Fruit fly (Drosophila melanogaster) whole organism, embryonic: ENCODE measurements around the gene Mrtf.

Experiments
- Adf1 ChIP-seq: fragments of 200-800 bp; sonication (Bioruptor generic); IDR thresholded peaks from 2 replicates; pipeline ENCODE4 v1.3.6; 2022; ENCODE audit warnings: missing biosample characterization, missing genetic modification characterization
- Bdp1 ChIP-seq: fragments of 200-800 bp; sonication (Bioruptor generic); optimal IDR thresholded peaks from 3 replicates; lab custom pipeline; 2016; ENCODE audit warnings: missing biosample characterization, missing genetic modification characterization
- CG10274 ChIP-seq: fragments of 200-800 bp; sonication (Bioruptor generic); optimal IDR thresholded peaks from 3 replicates; lab custom pipeline; 2017; ENCODE audit warnings: missing biosample characterization, mild to moderate bottlenecking, missing genetic modification characterization
- CG10543 ChIP-seq: fragments of 200-800 bp; sonication (Bioruptor generic); optimal IDR thresholded peaks from 3 replicates; lab custom pipeline; 2017; ENCODE audit warnings: missing biosample characterization, mild to moderate bottlenecking, missing genetic modification characterization, moderate library complexity
- CG10565 ChIP-seq: fragments of 200-800 bp; sonication (Bioruptor generic); optimal IDR thresholded peaks from 3 replicates; lab custom pipeline; 2016; ENCODE audit warnings: missing biosample characterization, mild to moderate bottlenecking, missing genetic modification characterization
- CG10654 ChIP-seq: fragments of 200-800 bp; sonication (Bioruptor generic); optimal IDR thresholded peaks from 2 replicates; lab custom pipeline; 2016; ENCODE audit warnings: missing biosample characterization, missing genetic modification characterization
- CG11695 ChIP-seq: fragments of 200-800 bp; sonication (Bioruptor generic); IDR thresholded peaks from 3 replicates; pipeline ENCODE4 v1.3.6; 2022; ENCODE audit warnings: missing biosample characterization, missing genetic modification characterization
- CG12236 ChIP-seq: fragments of 200-800 bp; sonication (Bioruptor generic); optimal IDR thresholded peaks from 2 replicates; lab custom pipeline; 2016; ENCODE audit warnings: missing biosample characterization, missing genetic modification characterization
- CG14860 ChIP-seq: fragments of 200-800 bp; sonication (Bioruptor generic); IDR thresholded peaks from 3 replicates; pipeline ENCODE4 v1.3.6; 2022; ENCODE audit warnings: missing biosample characterization, missing genetic modification characterization; ENCODE audit not compliant: partially characterized antibody
- CG15696 ChIP-seq: fragments of 200-800 bp; sonication (Bioruptor generic); optimal IDR thresholded peaks from 2 replicates; lab custom pipeline; 2019; ENCODE audit warnings: missing biosample characterization, mild to moderate bottlenecking, missing genetic modification characterization, moderate library complexity
- CG16863 ChIP-seq: fragments of 200-800 bp; sonication (Bioruptor generic); optimal IDR thresholded peaks from 3 replicates; lab custom pipeline; 2016; ENCODE audit warnings: missing biosample characterization, missing genetic modification characterization
- CG18262 ChIP-seq: fragments of 200-800 bp; optimal IDR thresholded peaks from 3 replicates; lab custom pipeline; 2019; ENCODE audit warnings: missing biosample characterization, mild to moderate bottlenecking, missing genetic modification characterization, moderate library complexity
- CG18764 ChIP-seq: fragments of 200-800 bp; sonication (Bioruptor generic); optimal IDR thresholded peaks from 3 replicates; lab custom pipeline; 2016; ENCODE audit warnings: missing biosample characterization, missing genetic modification characterization
- CG30403 ChIP-seq: fragments of 200-800 bp; sonication (Bioruptor generic); optimal IDR thresholded peaks from 3 replicates; lab custom pipeline; 2016; ENCODE audit warnings: missing biosample characterization, missing genetic modification characterization
- CG34422 ChIP-seq: fragments of 200-800 bp; sonication (Bioruptor generic); IDR thresholded peaks from 3 replicates; pipeline ENCODE4 v1.3.6; 2022; ENCODE audit warnings: missing biosample characterization, missing genetic modification characterization
- CG4360 ChIP-seq: fragments of 200-800 bp; sonication (Bioruptor generic); IDR thresholded peaks from 2 replicates; pipeline ENCODE4 v1.3.6; 2022; ENCODE audit warnings: missing biosample characterization, missing genetic modification characterization
- CG5953 ChIP-seq: fragments of 200-800 bp; sonication (Bioruptor generic); IDR thresholded peaks from 2 replicates; pipeline ENCODE4 v1.3.6; 2022; ENCODE audit warnings: missing biosample characterization, missing genetic modification characterization
- CG6175 ChIP-seq: fragments of 200-800 bp; sonication (Bioruptor generic); IDR thresholded peaks from 3 replicates; pipeline ENCODE4 v1.3.6; 2022; ENCODE audit warnings: missing biosample characterization, missing genetic modification characterization
- CG6654 ChIP-seq: fragments of 200-800 bp; sonication (Bioruptor generic); optimal IDR thresholded peaks from 2 replicates; lab custom pipeline; 2017; ENCODE audit warnings: missing biosample characterization, mild to moderate bottlenecking, missing genetic modification characterization
- CG6854 ChIP-seq: fragments of 200-800 bp; sonication (Bioruptor generic); optimal IDR thresholded peaks from 3 replicates; lab custom pipeline; 2017; ENCODE audit warnings: missing biosample characterization, mild to moderate bottlenecking, missing genetic modification characterization
- CG7786 ChIP-seq: fragments of 200-800 bp; sonication (Bioruptor generic); optimal IDR thresholded peaks from 2 replicates; lab custom pipeline; 2016; ENCODE audit warnings: missing biosample characterization, missing genetic modification characterization
- CG8944 ChIP-seq: fragments of 200-800 bp; sonication (Bioruptor generic); optimal IDR thresholded peaks from 3 replicates; lab custom pipeline; 2016; ENCODE audit warnings: missing biosample characterization, missing genetic modification characterization
- CHES-1-like ChIP-seq: fragments of 200-800 bp; sonication (Bioruptor generic); optimal IDR thresholded peaks from 2 replicates; lab custom pipeline; 2016; ENCODE audit warnings: missing biosample characterization, missing genetic modification characterization
- D19A ChIP-seq: fragments of 200-800 bp; optimal IDR thresholded peaks from 3 replicates; lab custom pipeline; 2019; ENCODE audit warnings: missing biosample characterization, mild to moderate bottlenecking, missing genetic modification characterization, moderate library complexity
- Dip3 ChIP-seq: fragments of 200-800 bp; sonication (Bioruptor generic); optimal IDR thresholded peaks from 3 replicates; lab custom pipeline; 2016; ENCODE audit warnings: missing biosample characterization, missing genetic modification characterization
- Ets65A ChIP-seq: fragments of 200-800 bp; sonication (Bioruptor generic); peaks from one replicate; lab custom pipeline; 2016; ENCODE audit warnings: missing biosample characterization, missing genetic modification characterization
- Ets97D ChIP-seq: fragments of 200-800 bp; sonication (Bioruptor generic); optimal IDR thresholded peaks from 3 replicates; lab custom pipeline; 2016; ENCODE audit warnings: missing biosample characterization, missing genetic modification characterization
- Fer3 ChIP-seq: fragments of 200-800 bp; sonication (Bioruptor generic); optimal IDR thresholded peaks from 2 replicates; lab custom pipeline; 2018; ENCODE audit warnings: missing biosample characterization, mild to moderate bottlenecking, missing genetic modification characterization, moderate library complexity
- Lhr ChIP-seq: fragments of 200-800 bp; sonication (Bioruptor generic); optimal IDR thresholded peaks from 3 replicates; lab custom pipeline; 2017; ENCODE audit warnings: mild to moderate bottlenecking, missing biosample characterization, missing genetic modification reagents, missing genetic modification characterization
- Neu2 ChIP-seq: fragments of 200-800 bp; sonication (Bioruptor generic); optimal IDR thresholded peaks from 3 replicates; lab custom pipeline; 2016; ENCODE audit warnings: missing biosample characterization, missing genetic modification characterization, borderline replicate concordance
- NfI ChIP-seq: fragments of 200-800 bp; sonication (Bioruptor generic); optimal IDR thresholded peaks from 3 replicates; lab custom pipeline; 2018; ENCODE audit warnings: missing biosample characterization, mild to moderate bottlenecking, missing genetic modification characterization, moderate library complexity
- Rfx ChIP-seq: fragments of 200-800 bp; sonication (Bioruptor generic); IDR thresholded peaks from 2 replicates; pipeline ENCODE4 v1.3.6; 2022; ENCODE audit warnings: missing biosample characterization, missing genetic modification characterization
- Scr ChIP-seq: fragments of 200-800 bp; sonication (Bioruptor generic); IDR thresholded peaks from 2 replicates; pipeline ENCODE4 v1.3.6; 2022; ENCODE audit warnings: missing biosample characterization, missing genetic modification characterization; ENCODE audit not compliant: partially characterized antibody
- Sry-β ChIP-seq: fragments of 200-800 bp; sonication (Bioruptor generic); optimal IDR thresholded peaks from 2 replicates; lab custom pipeline; 2018; ENCODE audit warnings: missing biosample characterization, mild to moderate bottlenecking, missing genetic modification characterization, moderate library complexity
- Trl ChIP-seq, 3 experiments: fragments of >200 bp in 2 of 3; fragments of 200-800 bp in 1 of 3; sonication (Bioruptor generic) in 1 of 3; optimal IDR thresholded peaks; 2 replicates in 1 of 3; 3 replicates in 2 of 3; lab custom pipeline; 2016 to 2017; ENCODE audit warnings: missing biosample characterization in 1 of 3, missing genetic modification characterization in 1 of 3
- amos ChIP-seq: fragments of 200-800 bp; sonication (Bioruptor generic); IDR thresholded peaks from 2 replicates; pipeline ENCODE4 v1.3.6; 2022; ENCODE audit warnings: missing biosample characterization, missing genetic modification characterization; ENCODE audit not compliant: partially characterized antibody
- ash1 ChIP-seq: fragments of 200-800 bp; sonication (Bioruptor generic); optimal IDR thresholded peaks from 2 replicates; lab custom pipeline; 2018; ENCODE audit warnings: missing biosample characterization, mild to moderate bottlenecking, missing genetic modification characterization
- crp ChIP-seq, 2 experiments: fragments of 200-800 bp; sonication (Bioruptor generic); optimal IDR thresholded peaks; 2 replicates in 1 of 2; 3 replicates in 1 of 2; lab custom pipeline; 2017; ENCODE audit warnings: missing biosample characterization in 2 of 2, missing genetic modification characterization in 2 of 2, mild to moderate bottlenecking in 1 of 2, moderate library complexity in 1 of 2
- dati ChIP-seq: fragments of 200-800 bp; sonication (Bioruptor generic); IDR thresholded peaks from 2 replicates; pipeline ENCODE4 v1.3.6; 2022; ENCODE audit warnings: missing biosample characterization, missing genetic modification characterization
- fd96Cb ChIP-seq: fragments of 200-800 bp; sonication (Bioruptor generic); optimal IDR thresholded peaks from 2 replicates; lab custom pipeline; 2018; ENCODE audit warnings: missing biosample characterization, mild to moderate bottlenecking, missing genetic modification characterization, moderate library complexity
- gfzf ChIP-seq: fragments of 200-800 bp; sonication (Bioruptor generic); optimal IDR thresholded peaks from 2 replicates; lab custom pipeline; 2016; ENCODE audit warnings: missing biosample characterization, mild to moderate bottlenecking, missing genetic modification characterization, moderate library complexity
- ham ChIP-seq: fragments of 200-800 bp; sonication (Bioruptor generic); IDR thresholded peaks from 2 replicates; pipeline ENCODE4 v1.3.6; 2022; ENCODE audit warnings: missing biosample characterization, missing genetic modification characterization
- lmd ChIP-seq: fragments of 200-800 bp; sonication (Bioruptor generic); IDR thresholded peaks from 2 replicates; pipeline ENCODE4 v1.3.6; 2022; ENCODE audit warnings: missing biosample characterization, missing genetic modification characterization
- maf-S ChIP-seq: fragments of 200-800 bp; sonication (Bioruptor generic); optimal IDR thresholded peaks from 2 replicates; lab custom pipeline; 2016; ENCODE audit warnings: missing biosample characterization, missing genetic modification characterization
- pum ChIP-seq: fragments of 200-800 bp; sonication (Bioruptor generic); optimal IDR thresholded peaks from 2 replicates; lab custom pipeline; 2016; ENCODE audit warnings: missing biosample characterization, missing genetic modification characterization
- sisA ChIP-seq: fragments of 200-800 bp; sonication (Bioruptor generic); IDR thresholded peaks from 2 replicates; pipeline ENCODE4 v1.3.6; 2022; ENCODE audit warnings: missing biosample characterization, missing genetic modification characterization
- slou ChIP-seq: fragments of 200-800 bp; sonication (Bioruptor generic); optimal IDR thresholded peaks from 3 replicates; lab custom pipeline; 2016; ENCODE audit warnings: missing biosample characterization, missing genetic modification characterization
- trem ChIP-seq: fragments of 200-800 bp; optimal IDR thresholded peaks from 3 replicates; lab custom pipeline; 2019; ENCODE audit warnings: missing biosample characterization, mild to moderate bottlenecking, missing genetic modification characterization, moderate library complexity
- wek ChIP-seq: fragments of 200-800 bp; sonication (Bioruptor generic); optimal IDR thresholded peaks from 3 replicates; lab custom pipeline; 2018; ENCODE audit warnings: missing biosample characterization, mild to moderate bottlenecking, missing genetic modification characterization, moderate library complexity
- zfh2 ChIP-seq: fragments of 200-800 bp; sonication (Bioruptor generic); optimal IDR thresholded peaks from 2 replicates; lab custom pipeline; 2016; ENCODE audit warnings: missing biosample characterization, missing genetic modification characterization

The Mrtf gene

DNA sequence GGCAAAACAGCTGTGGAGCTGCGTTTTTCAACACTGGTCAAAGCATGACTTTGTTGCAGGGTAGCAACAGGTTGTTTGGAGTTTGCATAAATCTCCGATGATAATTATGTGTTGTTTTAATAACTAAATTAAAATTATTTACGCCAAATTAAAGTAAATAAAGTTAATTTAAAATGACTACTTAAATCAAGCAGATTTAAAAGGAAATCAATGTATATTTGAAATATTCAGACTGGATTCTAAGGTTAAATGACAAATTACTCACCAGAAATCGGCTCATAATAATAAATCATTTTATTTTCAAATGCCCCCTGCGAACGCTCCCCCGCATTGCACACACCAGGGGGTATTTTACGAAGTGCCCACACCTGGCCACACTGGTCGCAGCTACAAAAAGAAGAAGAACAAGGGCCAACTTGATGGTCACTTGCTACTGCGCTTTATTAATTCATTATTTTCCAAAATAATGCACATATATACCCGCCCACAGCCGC is 7.7 kb upstream of the Mrtf start, which contains the start of the genes CG12093 and Atg2:
TSS of gene CG12093 (minus strand) at position 40 of the 494 bp plus-strand sequence.
TSS of gene Atg2 (plus strand) at position 371 of the 494 bp plus-strand sequence.
- TF ChIP-seq ham: peak; percentile 82
- peak; percentile 81 for TF ChIP-seq CG5953 (GFP tag; lab: Robert Waterston, UW)
- peak; percentile 87 for TF ChIP-seq CG10654 (GFP tag; lab: Kevin White, UChicago)
- TF ChIP-seq NfI (GFP tag; lab: Kevin White, UChicago): peak; percentile 94
- peak; percentile 81 for TF ChIP-seq gfzf (GFP tag; lab: Kevin White, UChicago)
- peak; percentile 55 for TF ChIP-seq Ets97D (GFP tag; lab: Kevin White, UChicago)
- TF ChIP-seq trem (tag; lab: Kevin White, UChicago): peak; percentile 80
- peak; percentile 24; the same call in 1 of the 2 replicates for TF ChIP-seq amos (GFP tag; lab: Robert Waterston, UW)
- no peak for TF ChIP-seq CG14860
- TF ChIP-seq CG7786 (GFP tag; lab: Kevin White, UChicago): peak; percentile 63
- TF ChIP-seq CG6854: peak; percentile 41
- TF ChIP-seq CG16863 (GFP tag; lab: Kevin White, UChicago): peak; percentile 73
- peak; percentile 55 for TF ChIP-seq CG10274 (GFP tag; lab: Kevin White, UChicago)
- TF ChIP-seq CG34422 (GFP tag; lab: Robert Waterston, UW): peak; percentile 94
- peak; percentile 79 for TF ChIP-seq maf-S
- TF ChIP-seq CG11695 (GFP tag; lab: Robert Waterston, UW): peak; percentile 92
- TF ChIP-seq CG6175 (GFP tag; lab: Robert Waterston, UW): peak; percentile 82
- peak; percentile 60 for TF ChIP-seq CG8944
- TF ChIP-seq Fer3 (tag; lab: Kevin White, UChicago): peak; percentile 95
- peak; percentile 98 for TF ChIP-seq Ets65A
- TF ChIP-seq zfh2 (GFP tag; lab: Kevin White, UChicago): peak; percentile 91
- TF ChIP-seq D19A: peak; percentile 78
- TF ChIP-seq Sry-β (GFP tag; lab: Kevin White, UChicago): no peak
- TF ChIP-seq CG30403: peak; percentile 97
- peak; percentile 93 for TF ChIP-seq sisA
- no peak; the same call in 1 of the 2 replicates for TF ChIP-seq Scr (GFP tag; lab: Robert Waterston, UW)
- peak; percentile 95 for TF ChIP-seq Rfx (GFP tag; lab: Robert Waterston, UW)
- no peak for TF ChIP-seq Trl (optimal IDR thresholded peaks at IDR 0.05; lab: Kevin White, UChicago)
- TF ChIP-seq Trl (GFP tag; optimal IDR thresholded peaks at IDR 0.05; lab: Kevin White, UChicago): peak; percentile 64
- TF ChIP-seq CHES-1-like: peak; percentile 69
- TF ChIP-seq wek: peak; percentile 49
- peak; percentile 78 for TF ChIP-seq CG18764 (GFP tag; lab: Kevin White, UChicago)
- TF ChIP-seq CG10543 (GFP tag; lab: Kevin White, UChicago): peak; percentile 92
- peak; percentile 90 for TF ChIP-seq slou (GFP tag; lab: Kevin White, UChicago)
- peak; percentile 90 for TF ChIP-seq CG15696
- TF ChIP-seq CG6654 (GFP tag; lab: Kevin White, UChicago): peak; percentile 70
- TF ChIP-seq ash1 (GFP tag; lab: Kevin White, UChicago): no peak
- peak; percentile 59 to 89 for TF ChIP-seq crp (GFP tag; optimal IDR thresholded peaks at IDR 0.05; lab: Kevin White, UChicago)
- no peak for TF ChIP-seq Neu2 (GFP tag; lab: Kevin White, UChicago)
- TF ChIP-seq Adf1 (GFP tag; lab: Robert Waterston, UW): peak; percentile 75
- peak; percentile 76 for TF ChIP-seq dati (GFP tag; lab: Robert Waterston, UW)
- TF ChIP-seq CG10565 (GFP tag; lab: Kevin White, UChicago): peak; percentile 50
- no peak; the same call in 1 of the 2 replicates for TF ChIP-seq CG4360
- peak; percentile 73 for TF ChIP-seq Lhr (GFP tag; lab: Kevin White, UChicago)
- peak; percentile 81 for TF ChIP-seq Dip3 (GFP tag; lab: Kevin White, UChicago)
- TF ChIP-seq Bdp1 (GFP tag; lab: Kevin White, UChicago): peak; percentile 41
- peak; percentile 87 for TF ChIP-seq fd96Cb
- peak; percentile 95 for TF ChIP-seq lmd (GFP tag; lab: Robert Waterston, UW)
- peak; percentile 83 for TF ChIP-seq pum (GFP tag; lab: Kevin White, UChicago)
- TF ChIP-seq CG12236 (GFP tag; lab: Kevin White, UChicago): peak; percentile 3
- peak; percentile 91 for TF ChIP-seq CG18262
